Worm (Caenorhabditis elegans): ENCODE results near the gene T28A8.4.
A peak's percentile ranks its signal among the peaks of the same experiment; 100 is the strongest.

Gene T28A8.4

DNA sequence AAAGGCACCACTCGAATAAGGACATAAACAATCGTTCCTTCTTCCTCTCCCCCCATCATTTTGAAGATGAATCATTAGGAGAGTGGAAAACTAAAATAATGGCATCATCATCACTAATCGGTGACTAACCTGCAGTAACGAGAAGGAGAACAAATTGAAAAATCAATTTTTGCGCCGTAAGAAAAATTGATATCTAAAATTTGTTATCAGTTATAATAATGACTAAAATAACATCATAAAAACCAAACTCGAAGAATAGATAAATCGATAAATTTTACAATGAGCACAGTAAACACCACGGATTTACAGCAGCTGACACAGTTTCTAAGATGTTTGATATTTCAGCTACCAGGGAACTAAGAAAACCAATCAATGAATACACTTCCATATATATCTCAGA lies 22.7 kb downstream of the T28A8.4 start:
- TF ChIP-seq nhr-80 (tag; optimal IDR thresholded peaks at IDR 0.05) = peak; percentile 36
- no peak for TF ChIP-seq F33H1.4 (GFP tag; IDR thresholded peaks at IDR 0.05)

DNA sequence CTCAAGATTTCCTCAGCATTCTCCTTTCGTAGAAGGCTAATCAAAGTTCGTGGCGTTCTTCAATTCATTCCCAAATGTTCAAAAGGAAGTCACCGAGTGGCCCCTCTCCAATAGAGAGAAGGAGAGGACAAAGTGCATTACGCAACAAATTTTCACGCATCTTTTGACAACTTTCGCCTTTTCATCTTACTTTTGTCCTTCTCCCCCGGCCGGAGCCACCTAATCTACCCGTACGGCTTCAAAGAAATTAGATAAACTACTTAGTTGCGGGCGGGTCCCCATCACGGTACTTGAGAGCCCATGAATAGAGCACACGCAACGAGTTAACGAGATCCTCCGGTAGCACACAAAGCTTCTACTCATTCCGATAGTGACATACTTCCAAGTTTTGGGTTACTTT lies 23.2 kb downstream of the T28A8.4 start:
- no peak for TF ChIP-seq rpc-1 (optimal IDR thresholded peaks at IDR 0.05)
- TF ChIP-seq rpc-1 (tag; optimal IDR thresholded peaks at IDR 0.05) = no peak
- 0 out of 2 replicates have a peak, but pooled peaks have one; percentile 13 for TF ChIP-seq ekl-4 (GFP tag; IDR thresholded peaks at IDR 0.05)
- TF ChIP-seq madf-3 (GFP tag; IDR thresholded peaks at IDR 0.05) = no peak
- no peak for TF ChIP-seq D2030.7 (GFP tag; IDR thresholded peaks at IDR 0.05)
- TF ChIP-seq F22D6.2 (tag; optimal IDR thresholded peaks at IDR 0.05) = no peak
- TF ChIP-seq lir-1 (GFP tag; conservative IDR thresholded peaks at IDR 0.05) = no peak

ce11 chrIII:13527424-13528097 lies 24.1 kb downstream of the T28A8.4 start, which contains the start of gene lron-13:
lron-13 (plus strand) TSS chrIII:13527438.
- TF ChIP-seq F39B2.1 (GFP tag; IDR thresholded peaks at IDR 0.05) = no peak
- TF ChIP-seq F37B4.10 (GFP tag; IDR thresholded peaks at IDR 0.05) = 0 out of 2 replicates have a peak, but pooled peaks have one; percentile 20
- no peak for TF ChIP-seq C17E4.6 (GFP tag; IDR thresholded peaks at IDR 0.05)
- no peak for TF ChIP-seq ceh-79 (tag; optimal IDR thresholded peaks at IDR 0.05)
- no peak for TF ChIP-seq nhr-179 (tag; optimal IDR thresholded peaks at IDR 0.05)
- TF ChIP-seq let-526 (GFP tag; IDR thresholded peaks at IDR 0.05) = no peak
- TF ChIP-seq nfyb-1 (GFP tag; IDR thresholded peaks at IDR 0.05) = no peak
- no peak for TF ChIP-seq dpff-1 (tag; optimal IDR thresholded peaks at IDR 0.05)
- no peak for TF ChIP-seq atf-7 (tag; optimal IDR thresholded peaks at IDR 0.05)
- no peak for TF ChIP-seq tbx-9 (tag; optimal IDR thresholded peaks at IDR 0.05; ENCODE audit: borderline replicate concordance)
- peak; percentile 30; the same call in 1 of the 2 replicates for TF ChIP-seq hmg-1.2 (GFP tag; IDR thresholded peaks at IDR 0.05)
- TF ChIP-seq cebp-2 (GFP tag; IDR thresholded peaks at IDR 0.05) = no peak
- TF ChIP-seq zim-3 (tag; optimal IDR thresholded peaks at IDR 0.05) = no peak
- TF ChIP-seq T07F8.4 (tag; optimal IDR thresholded peaks at IDR 0.05) = no peak
- no peak for TF ChIP-seq F33H1.4 (GFP tag; IDR thresholded peaks at IDR 0.05)
- TF ChIP-seq aptf-2 (GFP tag; conservative IDR thresholded peaks at IDR 0.05) = no peak
- TF ChIP-seq madf-8 (GFP tag; conservative IDR thresholded peaks at IDR 0.05) = no peak
- no peak for TF ChIP-seq D2030.7 (GFP tag; IDR thresholded peaks at IDR 0.05)
- no peak for TF ChIP-seq hrde-1 (tag; optimal IDR thresholded peaks at IDR 0.05; ENCODE audit: borderline replicate concordance)
- TF ChIP-seq cebp-1 (GFP tag; IDR thresholded peaks at IDR 0.05) = no peak
- peak; percentile 13 for TF ChIP-seq cebp-1 (tag; optimal IDR thresholded peaks at IDR 0.05)
- no peak for TF ChIP-seq him-1 (tag; optimal IDR thresholded peaks at IDR 0.05)
- no peak for TF ChIP-seq B0019.2 (GFP tag; conservative IDR thresholded peaks at IDR 0.05)
- TF ChIP-seq Y95B8A.8 (GFP tag; IDR thresholded peaks at IDR 0.05) = no peak
- no peak for TF ChIP-seq Y67H2A.10 (GFP tag; conservative IDR thresholded peaks at IDR 0.05)
- no peak for TF ChIP-seq B0336.3 (GFP tag; IDR thresholded peaks at IDR 0.05)
- no peak for TF ChIP-seq mel-28 (tag; optimal IDR thresholded peaks at IDR 0.05; ENCODE audit: borderline replicate concordance)
- TF ChIP-seq nhr-80 (tag; optimal IDR thresholded peaks at IDR 0.05) = peak; percentile 74
- TF ChIP-seq egl-18 (GFP tag; IDR thresholded peaks at IDR 0.05) = no peak
- no peak for TF ChIP-seq attf-3 (GFP tag; conservative IDR thresholded peaks at IDR 0.05)
- no peak for TF ChIP-seq rcor-1 (GFP tag; IDR thresholded peaks at IDR 0.05)
- TF ChIP-seq ztf-28 (GFP tag; IDR thresholded peaks at IDR 0.05) = no peak
- TF ChIP-seq dox-1 (GFP tag; IDR thresholded peaks at IDR 0.05) = peak; percentile 58
- TF ChIP-seq lag-1 (GFP tag; IDR thresholded peaks at IDR 0.05) = no peak
- no peak for TF ChIP-seq ztf-3 (GFP tag; optimal IDR thresholded peaks at IDR 0.05)
- TF ChIP-seq attf-6 (GFP tag; IDR thresholded peaks at IDR 0.05) = 0 out of 2 replicates have a peak, but pooled peaks have one; percentile 28
- no peak for TF ChIP-seq ceh-91 (GFP tag; IDR thresholded peaks at IDR 0.05)
- no peak for TF ChIP-seq Y56A3A.18 (GFP tag; IDR thresholded peaks at IDR 0.05)
- no peak for TF ChIP-seq ceh-27 (GFP tag; optimal IDR thresholded peaks at IDR 0.05)
- TF ChIP-seq ztf-25 (GFP tag; IDR thresholded peaks at IDR 0.05) = no peak
